Fruit fly (Drosophila melanogaster): Measurements from ENCODE around the gene Cpsf6.

Cpsf6 gene

DNA sequence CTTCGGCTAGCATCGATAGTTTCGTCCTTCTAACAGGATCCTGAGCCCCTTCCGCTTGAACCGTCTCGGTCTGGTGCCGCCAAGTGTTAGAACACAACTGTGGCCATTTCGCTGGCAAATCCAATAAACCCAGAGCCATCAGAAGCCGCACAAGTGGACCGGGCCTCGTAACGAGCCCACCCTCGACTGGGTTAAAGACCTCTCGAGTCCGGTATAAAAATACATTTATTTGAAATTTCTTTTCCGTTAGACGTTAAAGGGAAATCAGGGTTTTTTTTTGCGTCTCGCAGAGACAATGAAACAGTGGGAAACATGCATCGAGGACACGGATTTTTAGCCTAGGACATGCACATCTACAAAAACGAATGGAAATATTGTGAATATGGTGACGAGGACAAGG, 40.9 kb upstream of the Cpsf6 start, which contains the start of gene Culd:
Gene Culd, minus strand, starts transcription at position 101 of the 400 bp plus-strand sequence.
- TF ChIP-seq Jra (GFP tag; optimal IDR thresholded peaks at IDR 0.05) (no peak), CrebA (GFP tag; optimal IDR thresholded peaks at IDR 0.05; ENCODE audit: borderline replicate concordance) (no peak), sv (GFP tag; optimal IDR thresholded peaks at IDR 0.05) (no peak), dmrt93B (GFP tag; optimal IDR thresholded peaks at IDR 0.05) (no peak), ey (GFP tag; optimal IDR thresholded peaks at IDR 0.05) (no peak)

DNA sequence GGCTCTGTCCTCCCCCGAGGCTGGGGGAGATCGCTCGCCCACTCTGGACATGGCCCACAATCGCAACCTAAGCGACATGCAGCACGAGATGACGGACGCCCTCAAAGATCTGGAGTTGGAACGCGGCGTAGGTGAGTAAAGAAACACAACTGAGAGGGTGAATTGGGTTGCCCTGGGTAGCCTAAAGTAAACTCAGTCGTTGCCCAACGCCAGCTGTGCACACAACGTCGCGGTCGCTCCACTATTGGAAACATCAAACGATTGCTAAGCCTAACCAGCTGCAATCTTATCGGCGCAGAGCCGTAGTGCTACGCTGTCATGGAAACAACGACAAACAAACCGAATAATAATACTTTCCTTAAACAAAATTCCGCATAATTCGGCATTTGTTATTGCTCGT, 32.0 kb upstream of the Cpsf6 start:
- TF ChIP-seq dsf (GFP tag; optimal IDR thresholded peaks at IDR 0.05; ENCODE audit: borderline replicate concordance) (no peak), Myc (optimal IDR thresholded peaks at IDR 0.05) (no peak), OdsH (GFP tag; optimal IDR thresholded peaks at IDR 0.05) (peak; percentile 20), CG9705 (GFP tag; optimal IDR thresholded peaks at IDR 0.05) (no peak), Hr83 (GFP tag; optimal IDR thresholded peaks at IDR 0.05; ENCODE audit: poor library complexity, severe bottlenecking) (peak; percentile 80)

DNA sequence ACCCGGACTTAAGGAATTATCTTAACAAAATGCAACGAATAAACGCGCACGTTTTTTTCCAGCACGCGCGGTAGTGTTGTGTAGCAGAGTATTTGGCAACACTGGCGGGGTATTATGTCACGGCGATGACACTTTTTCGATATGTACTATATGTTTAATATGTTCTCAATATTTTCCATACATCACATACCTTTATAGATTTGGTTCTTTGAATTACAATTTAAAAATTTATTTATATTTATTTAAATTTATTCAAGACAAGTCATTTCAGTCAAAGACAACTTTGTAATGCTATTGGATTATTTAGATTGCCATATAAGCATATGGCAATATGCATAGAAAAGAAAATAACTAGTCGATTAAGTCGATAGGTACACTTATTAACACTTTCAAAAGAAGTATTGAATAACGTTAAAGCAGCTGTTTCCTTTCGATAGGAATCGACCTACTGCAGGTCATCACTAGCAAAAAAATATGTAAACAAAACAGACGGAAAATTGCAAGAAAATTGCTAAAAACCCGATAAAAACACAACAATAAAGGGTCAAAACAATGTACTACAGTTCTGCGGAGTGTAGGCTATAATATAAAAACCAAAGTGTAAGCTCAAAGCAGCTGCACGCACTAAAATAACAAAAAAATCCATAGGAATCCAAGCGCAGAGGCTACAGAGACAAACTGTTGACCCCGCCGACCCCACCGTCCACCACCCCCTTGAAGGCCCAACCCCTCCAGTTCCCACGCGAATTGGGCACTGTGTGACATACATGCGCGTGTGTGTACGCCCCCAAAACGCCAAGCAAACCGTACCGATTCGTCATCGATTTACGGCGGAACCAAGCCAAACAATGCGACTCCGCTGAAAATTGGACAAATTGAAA, 31.0 kb upstream of the Cpsf6 start, which contains the start of the genes CG7182 and GAPcenA:
Gene CG7182, minus strand, starts transcription at position 283 of the 881 bp plus-strand sequence.
Gene GAPcenA, plus strand, starts transcription at position 462 of the 881 bp plus-strand sequence.
- TF ChIP-seq psq (GFP tag; optimal IDR thresholded peaks at IDR 0.05) (peak; percentile 79), Mio (GFP tag; optimal IDR thresholded peaks at IDR 0.05) (no peak), Sp1 (GFP tag; optimal IDR thresholded peaks at IDR 0.05) (peak; percentile 82), CG9705 (GFP tag; optimal IDR thresholded peaks at IDR 0.05) (peak; percentile 64), h (GFP tag; optimal IDR thresholded peaks at IDR 0.05) (peak; percentile 76), Rel (GFP tag; optimal IDR thresholded peaks at IDR 0.05) (no peak), Rel (tag; optimal IDR thresholded peaks at IDR 0.05) (peak; percentile 85), rgr (GFP tag; optimal IDR thresholded peaks at IDR 0.05) (peak; percentile 80), br (GFP tag; optimal IDR thresholded peaks at IDR 0.05) (peak; percentile 49), ey (GFP tag; optimal IDR thresholded peaks at IDR 0.05) (peak; percentile 37), dmrt93B (GFP tag; optimal IDR thresholded peaks at IDR 0.05) (peak; percentile 72), fru (GFP tag; optimal IDR thresholded peaks at IDR 0.05) (peak; percentile 75), Jra (GFP tag; optimal IDR thresholded peaks at IDR 0.05) (peak; percentile 62), usp (GFP tag; optimal IDR thresholded peaks at IDR 0.05) (no peak), dsf (GFP tag; optimal IDR thresholded peaks at IDR 0.05; ENCODE audit: borderline replicate concordance) (no peak), Hr83 (GFP tag; optimal IDR thresholded peaks at IDR 0.05; ENCODE audit: poor library complexity, severe bottlenecking) (peak; percentile 33), HLH106 (tag; optimal IDR thresholded peaks at IDR 0.05) (peak; percentile 87), tai (GFP tag; optimal IDR thresholded peaks at IDR 0.05) (no peak), foxo (GFP tag; optimal IDR thresholded peaks at IDR 0.05) (peak in 1 of 2 experiments; percentile 85), OdsH (GFP tag; optimal IDR thresholded peaks at IDR 0.05) (peak; percentile 62)

DNA sequence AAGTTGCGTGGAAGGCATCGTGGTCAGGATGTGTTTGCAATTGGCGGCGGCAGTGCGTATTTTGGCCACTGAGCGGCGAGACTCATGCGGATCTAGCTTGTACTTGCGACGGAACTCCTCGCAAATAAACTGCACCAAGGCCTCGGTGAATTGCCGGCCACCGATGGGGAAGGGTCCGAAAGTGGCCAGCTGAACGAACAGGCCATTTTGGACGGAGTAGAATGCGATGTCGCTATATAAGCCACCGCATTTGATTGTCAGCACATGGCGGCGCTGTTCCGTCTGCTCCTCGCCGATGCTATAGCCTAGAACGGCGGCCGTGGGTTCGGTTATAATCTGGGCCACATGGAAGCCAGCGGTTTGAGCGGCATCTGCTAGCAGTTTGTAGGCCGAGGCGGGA, 29.9 kb upstream of the Cpsf6 start:
- TF ChIP-seq N (GFP tag; optimal IDR thresholded peaks at IDR 0.05) (no peak), Rel (GFP tag; optimal IDR thresholded peaks at IDR 0.05) (no peak), Rel (tag; optimal IDR thresholded peaks at IDR 0.05) (no peak), Myc (optimal IDR thresholded peaks at IDR 0.05) (no peak), sv (GFP tag; optimal IDR thresholded peaks at IDR 0.05) (no peak), rgr (GFP tag; optimal IDR thresholded peaks at IDR 0.05) (no peak), psq (GFP tag; optimal IDR thresholded peaks at IDR 0.05) (no peak), foxo (GFP tag; optimal IDR thresholded peaks at IDR 0.05) (no peak), HLH106 (tag; optimal IDR thresholded peaks at IDR 0.05) (no peak), Dfd (GFP tag; optimal IDR thresholded peaks at IDR 0.05) (no peak), OdsH (GFP tag; optimal IDR thresholded peaks at IDR 0.05) (no peak), Dif (GFP tag; optimal IDR thresholded peaks at IDR 0.05; ENCODE audit: partially characterized antibody) (no peak), ey (GFP tag; optimal IDR thresholded peaks at IDR 0.05) (no peak), CrebA (GFP tag; optimal IDR thresholded peaks at IDR 0.05; ENCODE audit: borderline replicate concordance) (no peak), pan (optimal IDR thresholded peaks at IDR 0.05) (no peak), br (GFP tag; optimal IDR thresholded peaks at IDR 0.05) (no peak), Jra (GFP tag; optimal IDR thresholded peaks at IDR 0.05) (no peak), Mio (GFP tag; optimal IDR thresholded peaks at IDR 0.05) (no peak)

DNA sequence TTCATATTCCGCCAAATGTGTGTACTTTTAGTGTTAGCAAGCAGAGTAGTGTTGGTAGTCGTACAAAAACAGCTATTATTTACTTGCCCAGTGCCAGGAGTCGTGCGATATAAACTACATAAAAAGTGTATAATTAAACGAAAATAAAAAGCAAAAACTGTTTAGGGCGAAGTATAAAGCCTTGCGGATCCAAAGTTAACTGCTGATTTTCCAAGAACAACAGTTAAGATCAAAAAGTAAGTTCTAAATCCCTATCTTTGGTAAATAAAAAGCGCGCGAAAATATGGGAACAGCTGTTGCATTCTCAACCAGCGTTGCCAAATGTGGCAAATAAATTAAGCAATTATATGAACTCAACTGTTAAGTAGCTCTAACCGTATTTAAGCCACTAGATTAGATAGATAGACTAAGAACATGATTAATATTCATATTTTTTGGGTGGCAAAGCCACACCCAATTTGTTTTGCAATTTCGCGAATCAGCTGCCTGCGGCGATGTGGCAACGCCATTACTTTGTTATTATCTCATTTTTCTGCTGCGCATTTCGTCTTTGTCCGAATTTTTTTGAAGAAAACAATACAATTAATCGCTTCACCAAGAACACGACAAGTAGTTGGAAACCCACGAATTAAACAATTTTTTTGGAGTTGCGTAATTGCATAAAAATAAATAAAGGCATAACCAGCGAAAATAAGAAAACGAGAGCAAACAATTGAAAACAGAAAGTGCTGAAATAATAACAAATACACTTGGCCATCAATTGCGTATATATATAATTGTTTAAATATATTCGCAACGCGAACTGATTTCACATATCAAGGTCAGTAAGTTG, 25.2 kb upstream of the Cpsf6 start, which contains the start of the genes Prim1 and CG7083:
Gene Prim1, plus strand, starts transcription at position 51 of the 832 bp plus-strand sequence.
Gene CG7083, plus strand, starts transcription at position 522 of the 832 bp plus-strand sequence.
- peak; percentile 34 for TF ChIP-seq Jra (GFP tag; optimal IDR thresholded peaks at IDR 0.05)
- TF ChIP-seq br (GFP tag; optimal IDR thresholded peaks at IDR 0.05), result peak; percentile 71
- peak; percentile 67 for TF ChIP-seq Hnf4 (GFP tag; optimal IDR thresholded peaks at IDR 0.05)
- no peak for TF ChIP-seq Abd-B (GFP tag; optimal IDR thresholded peaks at IDR 0.05)
- peak; percentile 21 for TF ChIP-seq Myc (optimal IDR thresholded peaks at IDR 0.05)
- no peak for TF ChIP-seq pan (optimal IDR thresholded peaks at IDR 0.05)
- TF ChIP-seq rgr (GFP tag; optimal IDR thresholded peaks at IDR 0.05), result peak; percentile 72
- no peak for TF ChIP-seq N (GFP tag; optimal IDR thresholded peaks at IDR 0.05)
- TF ChIP-seq CG32264 (GFP tag; optimal IDR thresholded peaks at IDR 0.05), result no peak
- peak; percentile 34 for TF ChIP-seq sage (GFP tag; optimal IDR thresholded peaks at IDR 0.05)
- peak; percentile 55 for TF ChIP-seq CG9705 (GFP tag; optimal IDR thresholded peaks at IDR 0.05)
- TF ChIP-seq Sp1 (GFP tag; optimal IDR thresholded peaks at IDR 0.05), result peak; percentile 43
- peak; percentile 60 for TF ChIP-seq dsf (GFP tag; optimal IDR thresholded peaks at IDR 0.05; ENCODE audit: borderline replicate concordance)
- TF ChIP-seq Hr78 (GFP tag; optimal IDR thresholded peaks at IDR 0.05), result no peak
- TF ChIP-seq OdsH (GFP tag; optimal IDR thresholded peaks at IDR 0.05), result peak; percentile 61
- no peak for TF ChIP-seq lola (GFP tag; optimal IDR thresholded peaks at IDR 0.05)
- TF ChIP-seq Mio (GFP tag; optimal IDR thresholded peaks at IDR 0.05), result no peak
- TF ChIP-seq psq (GFP tag; optimal IDR thresholded peaks at IDR 0.05), result peak; percentile 49
- TF ChIP-seq Dif (GFP tag; optimal IDR thresholded peaks at IDR 0.05; ENCODE audit: partially characterized antibody), result no peak
- TF ChIP-seq dl (GFP tag; optimal IDR thresholded peaks at IDR 0.05; ENCODE audit: insufficient read depth in 1 of 2, partially characterized antibody in 2 of 2), result no peak
- peak in 1 of 2 experiments; percentile 66 for TF ChIP-seq foxo (GFP tag; optimal IDR thresholded peaks at IDR 0.05)
